Worm (Caenorhabditis elegans): ENCODE data around the gene hda-1.

DNA sequence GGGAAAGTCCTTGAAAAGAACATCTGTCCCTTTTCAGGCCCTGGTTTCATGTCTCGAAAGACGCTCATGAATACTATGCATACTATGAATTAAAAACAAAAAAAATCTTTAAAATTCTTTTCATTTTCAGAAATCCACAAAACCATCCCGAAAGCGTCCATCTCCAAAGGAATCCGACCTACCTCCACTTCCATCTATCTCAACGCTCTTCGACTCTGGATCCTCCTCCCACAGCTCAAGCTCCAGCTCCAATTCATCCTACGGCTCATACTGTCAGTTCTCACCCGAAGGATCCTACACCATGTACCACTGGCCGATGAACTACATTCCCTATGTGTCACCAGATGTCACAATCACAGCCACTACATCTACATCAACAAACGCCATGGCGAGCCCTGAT is 16.6 kb upstream of the hda-1 start:
- no peak for TF ChIP-seq sptf-1 (tag; optimal IDR thresholded peaks at IDR 0.05)
- no peak for TF ChIP-seq mab-5 (tag; optimal IDR thresholded peaks at IDR 0.05)
- no peak for TF ChIP-seq ces-1 (GFP tag; optimal IDR thresholded peaks at IDR 0.05)
- no peak for TF ChIP-seq mep-1 (tag; optimal IDR thresholded peaks at IDR 0.05)
- no peak for TF ChIP-seq ztf-11 (tag; optimal IDR thresholded peaks at IDR 0.05)
- TF ChIP-seq nhr-2 (tag; optimal IDR thresholded peaks at IDR 0.05), result no peak
